Worm (Caenorhabditis elegans) whole organism, L4 larva: Measurements from ENCODE around the gene xbx-9.

Experiments
- F10B5.3 ChIP-seq: sonication (generic microtip); optimal IDR thresholded peaks from 2 replicates; lab custom pipeline; 2016; ENCODE audit warnings: mild to moderate bottlenecking, missing genetic modification characterization, missing compliant biosample characterization
- gei-8 ChIP-seq: fragments of 200-800 bp; sonication (Bioruptor generic); optimal IDR thresholded peaks from 2 replicates; lab custom pipeline; 2018; ENCODE audit warnings: mild to moderate bottlenecking, missing genetic modification characterization, missing compliant biosample characterization
- lin-39 ChIP-seq: fragments of 150-350 bp; optimal IDR thresholded peaks from 2 replicates; lab custom pipeline; 2014; ENCODE audit warnings: missing biosample characterization, missing genetic modification reagents, missing genetic modification characterization
- mxl-3 ChIP-seq: fragments of 200-800 bp; sonication (Bioruptor generic); optimal IDR thresholded peaks from 2 replicates; lab custom pipeline; 2018; ENCODE audit warnings: mild to moderate bottlenecking, missing genetic modification characterization, missing compliant biosample characterization
- pqm-1 ChIP-seq: sonication (generic microtip); optimal IDR thresholded peaks from 2 replicates; lab custom pipeline; 2017; ENCODE audit warnings: missing biosample characterization, missing genetic modification characterization
- spr-1 ChIP-seq: sonication (generic microtip); optimal IDR thresholded peaks from 2 replicates; lab custom pipeline; 2016; ENCODE audit warnings: mild to moderate bottlenecking, missing genetic modification characterization, missing compliant biosample characterization
- ztf-11 ChIP-seq: fragments of 150-350 bp; optimal IDR thresholded peaks from 2 replicates; lab custom pipeline; 2014; ENCODE audit warnings: missing biosample characterization, missing genetic modification characterization

xbx-9 gene

DNA sequence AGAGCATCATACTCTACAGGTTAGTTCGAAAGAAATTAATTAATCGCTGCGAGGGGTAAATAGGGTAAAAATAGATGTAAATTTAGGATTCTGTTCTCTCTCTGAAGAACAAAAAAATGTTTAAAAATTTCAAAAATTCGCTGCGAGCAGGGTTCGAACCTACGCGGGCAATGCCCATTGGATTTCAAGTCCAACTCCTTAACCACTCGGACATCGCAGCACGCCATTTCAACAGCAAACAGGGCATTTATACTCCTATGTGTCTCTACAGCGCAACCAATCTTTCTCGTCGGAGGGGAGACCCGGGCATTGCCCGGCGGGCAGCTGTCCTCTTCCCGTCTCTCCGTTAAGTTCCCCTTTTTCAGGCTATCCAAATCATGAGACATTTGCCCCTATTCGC, 46.2 kb downstream of the xbx-9 start (continued):
- TF ChIP-seq ztf-11 (no peak), pqm-1 (no peak), gei-8 (GFP tag; lab: Kevin White, UChicago) (peak; percentile 43)

ce11 chrV:12784861-12785260, 50.9 kb downstream of the xbx-9 start, which contains the start of gene sre-20:
sre-20 (minus strand) TSS chrV:12784961.
- TF ChIP-seq mxl-3 (GFP tag; lab: Kevin White, UChicago) (no peak), F10B5.3 (tag; lab: Kevin White, UChicago) (no peak), spr-1 (tag; lab: Kevin White, UChicago) (no peak), lin-39 (tag; lab: Kevin White, UChicago) (no peak)
